Worm (Caenorhabditis elegans) whole organism, L2 larva: Measurements from ENCODE around the gene cpg-1.

Source experiments
- ZK546.5 ChIP-seq: sonication (generic microtip); optimal IDR thresholded peaks from 2 replicates; lab custom pipeline; 2017; ENCODE audit warnings: missing biosample characterization, missing genetic modification characterization
- aly-2 ChIP-seq: fragments of 150-350 bp; optimal IDR thresholded peaks from 2 replicates; lab custom pipeline; 2014; ENCODE audit warnings: missing biosample characterization, missing genetic modification characterization
- ceh-82 ChIP-seq: fragments of 150-350 bp; optimal IDR thresholded peaks from 2 replicates; lab custom pipeline; 2014; ENCODE audit warnings: missing biosample characterization, missing genetic modification characterization
- nhr-11 ChIP-seq: fragments of 150-350 bp; optimal IDR thresholded peaks from 2 replicates; lab custom pipeline; 2014; ENCODE audit warnings: missing biosample characterization, missing genetic modification characterization
- nhr-12 ChIP-seq: fragments of 150-350 bp; optimal IDR thresholded peaks from 2 replicates; lab custom pipeline; 2014; ENCODE audit warnings: missing biosample characterization, missing genetic modification characterization
- nhr-129 ChIP-seq: fragments of 150-350 bp; optimal IDR thresholded peaks from 2 replicates; lab custom pipeline; 2014; ENCODE audit warnings: missing biosample characterization, missing genetic modification characterization
- nhr-237 ChIP-seq: fragments of 150-350 bp; optimal IDR thresholded peaks from 2 replicates; lab custom pipeline; 2014; ENCODE audit warnings: missing biosample characterization, missing genetic modification characterization
- unc-39 ChIP-seq: fragments of 150-350 bp; optimal IDR thresholded peaks from 2 replicates; lab custom pipeline; 2014; ENCODE audit warnings: missing biosample characterization, missing genetic modification characterization
- unc-62 ChIP-seq: fragments of 150-350 bp; optimal IDR thresholded peaks from 2 replicates; lab custom pipeline; 2014; ENCODE audit warnings: missing biosample characterization, missing genetic modification reagents, missing genetic modification characterization

DNA sequence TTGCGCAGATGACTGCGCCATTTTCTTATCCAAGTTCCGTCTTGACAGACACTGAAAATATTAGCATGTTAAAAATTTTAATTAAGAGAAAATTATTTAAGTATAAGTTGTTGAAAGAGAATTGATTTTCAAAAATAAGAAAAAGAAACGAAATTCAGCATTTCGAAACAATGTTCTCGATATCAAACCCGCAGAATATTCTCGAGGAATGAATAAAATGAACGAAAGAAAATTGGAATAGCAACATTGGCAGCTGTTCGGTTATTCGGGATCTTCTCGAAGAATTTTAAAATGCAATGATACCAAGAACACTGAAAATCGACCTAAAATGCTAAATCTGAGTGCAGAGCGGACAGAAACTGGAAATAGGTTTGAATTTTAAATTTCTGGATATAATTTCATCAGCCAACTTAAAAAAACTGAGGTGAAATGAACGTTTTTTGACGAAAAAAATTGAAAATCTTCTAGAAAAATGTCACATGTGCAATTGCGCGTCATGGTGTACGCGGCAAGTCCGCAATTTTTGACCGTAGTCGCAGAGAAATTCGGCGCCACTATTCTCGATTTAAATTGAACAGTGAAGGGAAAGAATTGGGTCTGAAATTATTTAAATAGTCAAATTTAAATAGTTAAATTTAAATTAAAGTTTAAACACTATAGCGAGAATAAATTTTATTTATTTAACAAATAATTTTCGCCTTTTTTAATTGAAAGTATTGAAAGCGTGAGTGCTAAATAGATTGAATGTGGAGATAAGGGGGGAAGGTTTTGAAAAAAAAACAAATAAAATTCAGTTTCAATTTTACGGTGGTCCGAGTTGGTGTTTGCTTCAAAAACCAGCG, 19.1 kb downstream of the cpg-1 start, which contains the start of the genes cct-5 and F25F2.1:
- TF ChIP-seq aly-2: no peak
- TF ChIP-seq nhr-12 (tag; lab: Kevin White, UChicago): no peak
- no peak for TF ChIP-seq ZK546.5 (tag; lab: Kevin White, UChicago)
- TF ChIP-seq ceh-82: no peak
- TF ChIP-seq nhr-129 (tag; lab: Kevin White, UChicago): peak; percentile 57
- TF ChIP-seq unc-62 (GFP tag; lab: Kevin White, UChicago): no peak
- no peak for TF ChIP-seq nhr-237 (tag; lab: Kevin White, UChicago)
- no peak for TF ChIP-seq unc-39
- no peak for TF ChIP-seq nhr-11 (tag; lab: Kevin White, UChicago)
